Worm (Caenorhabditis elegans): ENCODE measurements around the gene srlf-12.

Gene srlf-12

ce11 chrIV:10935336-10935735 is 43.4 kb upstream of the srlf-12 start (continued):
- TF ChIP-seq isw-1 (GFP tag; IDR thresholded peaks at IDR 0.05) (peak; percentile 71), mdl-1 (tag; optimal IDR thresholded peaks at IDR 0.05) (peak in 1 of 2 experiments; percentile 96), nhr-11 (tag; optimal IDR thresholded peaks at IDR 0.05) (peak; percentile 90), F16B12.6 (tag; optimal IDR thresholded peaks at IDR 0.05) (peak; percentile 11), rnt-1 (tag; optimal IDR thresholded peaks at IDR 0.05) (peak; percentile 94), lin-14 (GFP tag; optimal IDR thresholded peaks at IDR 0.05) (peak; percentile 99), mep-1 (tag; optimal IDR thresholded peaks at IDR 0.05) (peak; percentile 96), lin-39 (tag; optimal IDR thresholded peaks at IDR 0.05) (peak; percentile 88), zip-4 (GFP tag; optimal IDR thresholded peaks at IDR 0.05) (peak; percentile 51), C04F5.9 (tag; optimal IDR thresholded peaks at IDR 0.05) (peak; percentile 60), ceh-88 (GFP tag; IDR thresholded peaks at IDR 0.05) (peak; percentile 69), lsy-2 (tag; optimal IDR thresholded peaks at IDR 0.05) (peak; percentile 89 to 90), dpl-1 (GFP tag; optimal IDR thresholded peaks at IDR 0.05) (peak; percentile 62 to 68 (median 64)), fos-1 (tag; optimal IDR thresholded peaks at IDR 0.05) (peak; percentile 77), mef-2 (tag; optimal IDR thresholded peaks at IDR 0.05) (peak; percentile 85), tbx-2 (tag; optimal IDR thresholded peaks at IDR 0.05) (peak; percentile 90), C16A3.4 (tag; optimal IDR thresholded peaks at IDR 0.05) (peak; percentile 77), swsn-7 (tag; optimal IDR thresholded peaks at IDR 0.05) (peak; percentile 93), unc-86 (tag; optimal IDR thresholded peaks at IDR 0.05) (peak; percentile 96), elt-3 (tag; optimal IDR thresholded peaks at IDR 0.05) (peak in 2 of 6 experiments; percentile 39 to 69), lir-3 (tag; optimal IDR thresholded peaks at IDR 0.05; ENCODE audit: poor library complexity) (peak; percentile 85), fkh-8 (tag; optimal IDR thresholded peaks at IDR 0.05) (peak; percentile 94), nhr-47 (tag; optimal IDR thresholded peaks at IDR 0.05) (peak; percentile 93), lin-13 (GFP tag; optimal IDR thresholded peaks at IDR 0.05) (peak; percentile 91), nhr-71 (tag; optimal IDR thresholded peaks at IDR 0.05) (peak; percentile 98), mab-9 (GFP tag; IDR thresholded peaks at IDR 0.05) (no peak), zag-1 (tag; optimal IDR thresholded peaks at IDR 0.05) (no peak), nhr-90 (tag; optimal IDR thresholded peaks at IDR 0.05; ENCODE audit: poor library complexity) (no peak), elt-2 (tag; optimal IDR thresholded peaks at IDR 0.05) (peak; percentile 50), sox-4 (tag; optimal IDR thresholded peaks at IDR 0.05) (peak; percentile 78), ceh-90 (tag; optimal IDR thresholded peaks at IDR 0.05) (no peak), sup-37 (GFP tag; optimal IDR thresholded peaks at IDR 0.05) (no peak), hlh-4 (tag; optimal IDR thresholded peaks at IDR 0.05) (no peak), nhr-77 (tag; optimal IDR thresholded peaks at IDR 0.05) (no peak), efl-3 (GFP tag; optimal IDR thresholded peaks at IDR 0.05) (no peak), blmp-1 (tag; optimal IDR thresholded peaks at IDR 0.05) (peak; percentile 77), hpl-2 (GFP tag; optimal IDR thresholded peaks at IDR 0.05) (peak; percentile 30), nhr-84 (tag; optimal IDR thresholded peaks at IDR 0.05) (no peak), nhr-85 (tag) (peak; percentile 93), alr-1 (tag; optimal IDR thresholded peaks at IDR 0.05; ENCODE audit: borderline replicate concordance) (no peak), nhr-237 (tag; optimal IDR thresholded peaks at IDR 0.05) (peak; percentile 57), efl-1 (optimal IDR thresholded peaks at IDR 0.05) (peak; percentile 79 to 82), efl-1 (GFP tag; optimal IDR thresholded peaks at IDR 0.05 in 1 of 2) (peak; percentile 61 to 94), egl-13 (tag; optimal IDR thresholded peaks at IDR 0.05) (peak; percentile 83), dsc-1 (tag; optimal IDR thresholded peaks at IDR 0.05) (peak; percentile 99), skn-1 (tag; optimal IDR thresholded peaks at IDR 0.05) (peak; percentile 78), ztf-11 (tag; optimal IDR thresholded peaks at IDR 0.05) (peak in 1 of 2 experiments; percentile 86), pqm-1 (tag; optimal IDR thresholded peaks at IDR 0.05) (no peak), pax-3 (tag; optimal IDR thresholded peaks at IDR 0.05) (peak; percentile 75), nhr-12 (tag; optimal IDR thresholded peaks at IDR 0.05) (no peak), fkh-4 (tag; optimal IDR thresholded peaks at IDR 0.05; ENCODE audit: borderline replicate concordance) (peak; percentile 88), nhr-19 (GFP tag; conservative IDR thresholded peaks at IDR 0.05) (peak; percentile 92), ets-5 (GFP tag; IDR thresholded peaks at IDR 0.05) (no peak)

Measured in whole organism, L1 larva.